Worm (Caenorhabditis elegans) whole organism, L4 larva: ENCODE data around the gene prdh-1.

Experiments
- ceh-20 ChIP-seq: fragments of 200-800 bp; sonication (Bioruptor generic); IDR thresholded peaks from 2 replicates; pipeline ENCODE4 v1.3.6; 2022; ENCODE audit warnings: missing genetic modification reagents, missing genetic modification characterization, missing compliant biosample characterization
- egl-27 ChIP-seq: sonication (generic microtip); optimal IDR thresholded peaks from 3 replicates; lab custom pipeline; 2017; ENCODE audit warnings: missing biosample characterization, missing genetic modification reagents, missing genetic modification characterization
- pqm-1 ChIP-seq: sonication (generic microtip); optimal IDR thresholded peaks from 2 replicates; lab custom pipeline; 2017; ENCODE audit warnings: missing biosample characterization, missing genetic modification characterization
- skn-1 ChIP-seq: fragments of 150-350 bp; optimal IDR thresholded peaks from 2 replicates; lab custom pipeline; 2014; ENCODE audit warnings: missing biosample characterization, missing genetic modification characterization
- unc-62 ChIP-seq, 3 experiments: fragments of 150-350 bp in 1 of 3; sonication (generic microtip); optimal IDR thresholded peaks in 2 of 3; peaks in 1 of 3; 1 replicate in 1 of 3; 2 replicates in 2 of 3; lab custom pipeline; 2014 to 2017; ENCODE audit warnings: missing biosample characterization in 3 of 3, missing genetic modification characterization in 3 of 3, missing genetic modification reagents in 3 of 3, missing genotype in 1 of 3

DNA sequence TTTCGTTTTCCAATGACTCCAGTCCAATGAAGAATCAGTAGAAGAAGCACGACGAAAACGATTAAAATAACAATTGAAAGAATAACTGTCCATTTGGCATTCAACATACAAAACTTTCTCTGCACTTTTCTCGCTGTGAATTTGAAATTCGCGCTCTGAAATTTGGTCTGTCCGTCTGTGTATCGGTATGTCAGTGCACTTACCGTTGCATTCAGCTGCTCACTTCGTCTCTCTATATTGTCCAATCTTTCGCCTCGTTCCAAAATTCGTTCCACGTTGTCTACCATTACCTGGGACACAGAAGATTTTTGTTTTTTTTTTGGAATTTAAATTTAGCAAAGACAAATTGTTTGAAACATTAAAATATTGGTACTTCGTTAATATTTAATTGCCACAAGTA lies 16.0 kb downstream of the prdh-1 start:
- no peak for TF ChIP-seq egl-27 (tag; lab: Kevin White, UChicago)
- TF ChIP-seq unc-62 (GFP tag; optimal IDR thresholded peaks at IDR 0.05 in 1 of 2; lab: Kevin White, UChicago), result no peak
- no peak for TF ChIP-seq unc-62 (tag; optimal IDR thresholded peaks at IDR 0.05; lab: Kevin White, UChicago)
- TF ChIP-seq ceh-20, result no peak
- TF ChIP-seq skn-1 (tag; lab: Kevin White, UChicago), result no peak
- no peak for TF ChIP-seq pqm-1 (tag; lab: Kevin White, UChicago)
